Worm (Caenorhabditis elegans) whole organism, young adult: ENCODE measurements around the gene F46C5.7.

Source experiments
- C17E4.6 ChIP-seq: fragments of 200-800 bp; sonication (Bioruptor generic); IDR thresholded peaks from 2 replicates; pipeline ENCODE4 v1.3.6; 2022; ENCODE audit warnings: missing genetic modification reagents, missing genetic modification characterization, missing compliant biosample characterization
- Y53G8AR.9 ChIP-seq: fragments of 200-800 bp; sonication (Bioruptor generic); conservative IDR thresholded peaks from 2 replicates; pipeline ENCODE4 v1.3.6; 2022; ENCODE audit warnings: missing genetic modification reagents, missing genetic modification characterization, missing compliant biosample characterization
- Y56A3A.18 ChIP-seq: fragments of 200-800 bp; sonication (Bioruptor generic); IDR thresholded peaks from 2 replicates; pipeline ENCODE4 v1.3.6; 2022; ENCODE audit warnings: missing genetic modification reagents, missing genetic modification characterization, missing compliant biosample characterization
- lsy-27 ChIP-seq: sonication (generic microtip); optimal IDR thresholded peaks from 2 replicates; lab custom pipeline; 2017; ENCODE audit warnings: missing genetic modification characterization, mild to moderate bottlenecking, missing compliant biosample characterization, antibody characterized with exemption, missing genotype, borderline replicate concordance; ENCODE audit not compliant: insufficient read depth
- madf-3 ChIP-seq: fragments of 200-800 bp; sonication (Bioruptor generic); IDR thresholded peaks from 2 replicates; pipeline ENCODE4 v1.3.6; 2022; ENCODE audit warnings: missing genetic modification reagents, missing genetic modification characterization, missing compliant biosample characterization
- pha-4 ChIP-seq: fragments of 150-350 bp; sonication (generic microtip); optimal IDR thresholded peaks from 2 replicates; lab custom pipeline; 2014; ENCODE audit warnings: missing biosample characterization, missing genetic modification reagents, missing genetic modification characterization
- ztf-28 ChIP-seq: fragments of 200-800 bp; sonication (Bioruptor generic); IDR thresholded peaks from 2 replicates; pipeline ENCODE4 v1.3.6; 2022; ENCODE audit warnings: missing genetic modification reagents, missing genetic modification characterization, missing compliant biosample characterization

ce11 chrII:8829189-8829588 is 9.9 kb upstream of the F46C5.7 start, which contains the start of gene F46C5.2:
- no peak for TF ChIP-seq pha-4
- no peak for TF ChIP-seq ztf-28
- TF ChIP-seq C17E4.6 (GFP tag; lab: Robert Waterston, UW): no peak
- TF ChIP-seq madf-3 (GFP tag; lab: Robert Waterston, UW): no peak
- no peak for TF ChIP-seq lsy-27 (tag; lab: Kevin White, UChicago)
- TF ChIP-seq Y56A3A.18 (GFP tag; lab: Robert Waterston, UW): no peak
- TF ChIP-seq Y53G8AR.9 (GFP tag; lab: Robert Waterston, UW): no peak
